Worm (Caenorhabditis elegans) whole organism, L1 larva: ENCODE data around the gene fbxa-215.

ENCODE experiments used
- ceh-8 ChIP-seq: fragments of 200-800 bp; sonication (Bioruptor generic); optimal IDR thresholded peaks from 2 replicates; lab custom pipeline; 2018; ENCODE audit warnings: mild to moderate bottlenecking, missing genetic modification characterization, moderate library complexity, missing compliant biosample characterization
- elt-3 ChIP-seq, 6 experiments: fragments of 150-350 bp in 1 of 6; sonication (generic microtip); optimal IDR thresholded peaks; 2 replicates each; lab custom pipeline; 2017 to 2018; ENCODE audit warnings: missing biosample characterization in 6 of 6, missing genetic modification characterization in 6 of 6, inconsistent platforms in 1 of 6
- lin-39 ChIP-seq: fragments of 150-350 bp; optimal IDR thresholded peaks from 2 replicates; lab custom pipeline; 2014; ENCODE audit warnings: missing biosample characterization, missing genetic modification reagents, missing genetic modification characterization
- rnt-1 ChIP-seq: sonication (generic microtip); optimal IDR thresholded peaks from 2 replicates; lab custom pipeline; 2016; ENCODE audit warnings: mild to moderate bottlenecking, missing genetic modification characterization, moderate library complexity, missing compliant biosample characterization

ce11 chrIV:13649126-13649525, 17.6 kb downstream of the fbxa-215 start, which contains the start of gene C08F11.10:
- TF ChIP-seq lin-39: no peak
- no peak for TF ChIP-seq ceh-8 (GFP tag; lab: Kevin White, UChicago)
- TF ChIP-seq elt-3 (tag; optimal IDR thresholded peaks at IDR 0.05; lab: Kevin White, UChicago): no peak
- TF ChIP-seq rnt-1 (tag; lab: Kevin White, UChicago): no peak
